Worm (Caenorhabditis elegans): ENCODE data around the gene pqn-2.
A peak's percentile ranks its signal among the peaks of the same experiment; 100 is the strongest.

pqn-2 gene

DNA sequence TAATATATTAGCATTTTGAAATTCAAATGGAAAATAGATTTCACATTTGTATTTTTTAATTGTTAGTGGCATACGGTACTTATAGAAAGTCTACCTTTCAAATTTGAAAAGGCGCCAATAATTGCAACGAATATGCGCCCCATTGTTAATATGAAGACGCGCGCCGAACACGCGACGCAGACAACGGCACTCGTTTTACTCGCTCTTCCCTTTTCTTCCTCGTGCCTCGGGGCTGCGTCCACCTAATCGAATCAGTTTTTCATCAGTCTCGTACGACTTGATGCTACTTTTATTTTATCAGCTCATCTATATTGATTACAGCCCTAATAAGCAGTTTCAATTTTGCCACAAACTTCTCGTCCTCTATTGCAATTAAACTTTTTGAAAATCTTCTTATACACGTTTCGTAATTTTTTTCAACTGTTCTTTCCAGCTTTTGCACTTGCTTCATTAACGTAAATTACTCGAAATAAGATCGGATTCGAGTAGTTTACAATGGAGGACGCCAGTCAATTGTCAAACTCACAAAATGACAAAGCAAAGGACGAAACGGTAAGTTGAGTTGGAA lies 20.3 kb upstream of the pqn-2 start, which contains the start of gene cash-1 (continued):
- peak; percentile 11 for TF ChIP-seq pax-3 (tag; optimal IDR thresholded peaks at IDR 0.05)
- TF ChIP-seq skn-1 (tag; optimal IDR thresholded peaks at IDR 0.05) = peak; percentile 77
- TF ChIP-seq mdl-1 (tag; optimal IDR thresholded peaks at IDR 0.05) = peak in 1 of 2 experiments; percentile 82
- peak; percentile 55 for TF ChIP-seq snpc-4 (tag; optimal IDR thresholded peaks at IDR 0.05)
- TF ChIP-seq aha-1 (tag; optimal IDR thresholded peaks at IDR 0.05) = no peak
- no peak; the same call in 1 of the 2 replicates for TF ChIP-seq ceh-88 (GFP tag; IDR thresholded peaks at IDR 0.05)
- TF ChIP-seq pqm-1 (tag; optimal IDR thresholded peaks at IDR 0.05) = no peak
- TF ChIP-seq ztf-11 (tag; optimal IDR thresholded peaks at IDR 0.05) = no peak
- TF ChIP-seq nhr-28 (tag; optimal IDR thresholded peaks at IDR 0.05) = no peak
- TF ChIP-seq unc-30 (tag; optimal IDR thresholded peaks at IDR 0.05) = no peak
- TF ChIP-seq xbp-1 (tag; optimal IDR thresholded peaks at IDR 0.05) = peak; percentile 68
- no peak for TF ChIP-seq hlh-17 (GFP tag; optimal IDR thresholded peaks at IDR 0.05; ENCODE audit: borderline replicate concordance)
- TF ChIP-seq lin-14 (GFP tag; optimal IDR thresholded peaks at IDR 0.05) = peak; percentile 84
- TF ChIP-seq mep-1 (tag; optimal IDR thresholded peaks at IDR 0.05) = peak; percentile 71
- no peak for TF ChIP-seq ztf-4 (tag; optimal IDR thresholded peaks at IDR 0.05)
- no peak for TF ChIP-seq egl-27 (tag; optimal IDR thresholded peaks at IDR 0.05)
- TF ChIP-seq vab-15 (tag; optimal IDR thresholded peaks at IDR 0.05) = peak; percentile 46
- no peak for TF ChIP-seq zag-1 (tag; optimal IDR thresholded peaks at IDR 0.05)
- TF ChIP-seq fkh-10 (GFP tag; optimal IDR thresholded peaks at IDR 0.05) = peak; percentile 36
- TF ChIP-seq isw-1 (GFP tag; IDR thresholded peaks at IDR 0.05) = peak; percentile 67
- TF ChIP-seq nhr-237 (tag; optimal IDR thresholded peaks at IDR 0.05) = no peak
- TF ChIP-seq tlp-1 (tag; optimal IDR thresholded peaks at IDR 0.05) = no peak
- TF ChIP-seq nhr-84 (tag; optimal IDR thresholded peaks at IDR 0.05) = no peak
- peak; percentile 71 for TF ChIP-seq tbx-2 (tag; optimal IDR thresholded peaks at IDR 0.05)
- TF ChIP-seq sup-37 (GFP tag; optimal IDR thresholded peaks at IDR 0.05) = no peak
- peak; percentile 60 for TF ChIP-seq nhr-90 (tag; optimal IDR thresholded peaks at IDR 0.05; ENCODE audit: poor library complexity)
- TF ChIP-seq elt-3 (tag; optimal IDR thresholded peaks at IDR 0.05) = peak in 1 of 6 experiments; percentile 45
- no peak for TF ChIP-seq mef-2 (tag; optimal IDR thresholded peaks at IDR 0.05)
- peak; percentile 22 for TF ChIP-seq egl-13 (tag; optimal IDR thresholded peaks at IDR 0.05)
- TF ChIP-seq unc-130 (tag; optimal IDR thresholded peaks at IDR 0.05) = peak; percentile 68
- peak; percentile 10 for TF ChIP-seq F16B12.6 (tag; optimal IDR thresholded peaks at IDR 0.05)
- TF ChIP-seq efl-3 (GFP tag; optimal IDR thresholded peaks at IDR 0.05) = no peak
- no peak for TF ChIP-seq unc-98 (GFP tag; IDR thresholded peaks at IDR 0.05)
- TF ChIP-seq blmp-1 (tag; optimal IDR thresholded peaks at IDR 0.05) = peak; percentile 74
- TF ChIP-seq unc-62 (GFP tag; optimal IDR thresholded peaks at IDR 0.05) = no peak
- peak; percentile 12 for TF ChIP-seq dsc-1 (tag; optimal IDR thresholded peaks at IDR 0.05)
- no peak for TF ChIP-seq irx-1 (tag; optimal IDR thresholded peaks at IDR 0.05)
- TF ChIP-seq ceh-63 (GFP tag; optimal IDR thresholded peaks at IDR 0.05) = no peak
- TF ChIP-seq alr-1 (tag; optimal IDR thresholded peaks at IDR 0.05; ENCODE audit: borderline replicate concordance) = no peak
- no peak for TF ChIP-seq nhr-76 (tag; optimal IDR thresholded peaks at IDR 0.05)
- no peak for TF ChIP-seq hlh-4 (tag; optimal IDR thresholded peaks at IDR 0.05)
- TF ChIP-seq ceh-8 (GFP tag; optimal IDR thresholded peaks at IDR 0.05) = peak; percentile 47
- TF ChIP-seq lin-35 (GFP tag; optimal IDR thresholded peaks at IDR 0.05) = peak; percentile 88 to 95
- peak; percentile 72 for TF ChIP-seq snu-23 (GFP tag; optimal IDR thresholded peaks at IDR 0.05)
- no peak for TF ChIP-seq fos-1 (tag; optimal IDR thresholded peaks at IDR 0.05)
- TF ChIP-seq ceh-90 (tag; optimal IDR thresholded peaks at IDR 0.05) = no peak
- TF ChIP-seq C04F5.9 (tag; optimal IDR thresholded peaks at IDR 0.05) = no peak
- no peak for TF ChIP-seq Y116A8C.19 (tag; optimal IDR thresholded peaks at IDR 0.05; ENCODE audit: borderline replicate concordance)
- TF ChIP-seq sox-4 (tag; optimal IDR thresholded peaks at IDR 0.05) = no peak
- peak; percentile 31 for TF ChIP-seq lir-3 (tag; optimal IDR thresholded peaks at IDR 0.05; ENCODE audit: poor library complexity)
- TF ChIP-seq nhr-47 (tag; optimal IDR thresholded peaks at IDR 0.05) = peak; percentile 73
- peak; percentile 52 for TF ChIP-seq lin-13 (GFP tag; optimal IDR thresholded peaks at IDR 0.05)
- TF ChIP-seq nhr-20 (tag; optimal IDR thresholded peaks at IDR 0.05) = peak; percentile 73

All from whole organism, L1 larva.